Worm (Caenorhabditis elegans): Measurements from ENCODE around the gene mig-15.

mig-15 gene

ce11 chrX:10377663-10378062 lies 50.8 kb downstream of the mig-15 start:
- TF ChIP-seq sem-2 (GFP tag; optimal IDR thresholded peaks at IDR 0.05) (no peak), unc-120 (tag; optimal IDR thresholded peaks at IDR 0.05; ENCODE audit: poor library complexity, severe bottlenecking) (peak; percentile 82), sptf-1 (tag; optimal IDR thresholded peaks at IDR 0.05) (peak; percentile 77), ztf-11 (tag; optimal IDR thresholded peaks at IDR 0.05) (peak; percentile 27), mep-1 (tag; optimal IDR thresholded peaks at IDR 0.05) (peak; percentile 76), lin-13 (tag; optimal IDR thresholded peaks at IDR 0.05) (no peak), M03D4.4 (tag; optimal IDR thresholded peaks at IDR 0.05) (peak; percentile 27), elt-3 (tag; optimal IDR thresholded peaks at IDR 0.05) (no peak), unc-62 (GFP tag; optimal IDR thresholded peaks at IDR 0.05) (peak; percentile 78), lsy-2 (tag; optimal IDR thresholded peaks at IDR 0.05) (peak; percentile 54), tbx-8 (GFP tag; optimal IDR thresholded peaks at IDR 0.05) (no peak), pha-4 (tag; optimal IDR thresholded peaks at IDR 0.05) (peak; percentile 39), nhr-237 (tag; optimal IDR thresholded peaks at IDR 0.05) (peak; percentile 91), drap-1 (GFP tag; optimal IDR thresholded peaks at IDR 0.05) (peak; percentile 45), elt-1 (tag; optimal IDR thresholded peaks at IDR 0.05; ENCODE audit: borderline replicate concordance, insufficient read depth) (no peak), hlh-1 (tag; optimal IDR thresholded peaks at IDR 0.05) (peak; percentile 39), ces-1 (GFP tag; optimal IDR thresholded peaks at IDR 0.05) (peak; percentile 79)

ce11 chrX:10376989-10377388 lies 51.5 kb downstream of the mig-15 start:
- no peak for TF ChIP-seq ces-1 (GFP tag; optimal IDR thresholded peaks at IDR 0.05)
- TF ChIP-seq elt-1 (tag; optimal IDR thresholded peaks at IDR 0.05; ENCODE audit: borderline replicate concordance, insufficient read depth): no peak
- no peak for TF ChIP-seq cnd-1 (tag; optimal IDR thresholded peaks at IDR 0.05)
- no peak for TF ChIP-seq lin-13 (tag; optimal IDR thresholded peaks at IDR 0.05)
- no peak for TF ChIP-seq ceh-39 (tag; optimal IDR thresholded peaks at IDR 0.05)
- TF ChIP-seq pha-4 (tag; optimal IDR thresholded peaks at IDR 0.05): no peak
- no peak for TF ChIP-seq unc-120 (tag; optimal IDR thresholded peaks at IDR 0.05; ENCODE audit: poor library complexity, severe bottlenecking)
- TF ChIP-seq mls-2 (tag; optimal IDR thresholded peaks at IDR 0.05): no peak
- TF ChIP-seq sem-2 (GFP tag; optimal IDR thresholded peaks at IDR 0.05): no peak
- TF ChIP-seq ceh-43 (GFP tag; optimal IDR thresholded peaks at IDR 0.05): no peak
- no peak for TF ChIP-seq nhr-237 (tag; optimal IDR thresholded peaks at IDR 0.05)
- TF ChIP-seq blmp-1 (tag; optimal IDR thresholded peaks at IDR 0.05): no peak
- no peak for TF ChIP-seq hlh-1 (tag; optimal IDR thresholded peaks at IDR 0.05)
- TF ChIP-seq mab-5 (tag; optimal IDR thresholded peaks at IDR 0.05): no peak

- TF ChIP-seq sem-2 (GFP tag; optimal IDR thresholded peaks at IDR 0.05): no peak
Measured at ce11 chrX:10373581-10373980, 54.9 kb downstream of the mig-15 start.

- TF ChIP-seq unc-120 (tag; optimal IDR thresholded peaks at IDR 0.05; ENCODE audit: poor library complexity, severe bottlenecking) (peak; percentile 81), lin-32 (GFP tag; optimal IDR thresholded peaks at IDR 0.05) (peak; percentile 82), ces-1 (GFP tag; optimal IDR thresholded peaks at IDR 0.05) (peak; percentile 50), elt-3 (tag; optimal IDR thresholded peaks at IDR 0.05) (no peak), hlh-1 (tag; optimal IDR thresholded peaks at IDR 0.05) (peak; percentile 50), nhr-2 (tag; optimal IDR thresholded peaks at IDR 0.05) (no peak), ham-2 (GFP tag; optimal IDR thresholded peaks at IDR 0.05) (peak; percentile 27), pha-4 (tag; optimal IDR thresholded peaks at IDR 0.05) (peak; percentile 39), M03D4.4 (tag; optimal IDR thresholded peaks at IDR 0.05) (peak; percentile 36), mep-1 (tag; optimal IDR thresholded peaks at IDR 0.05) (peak; percentile 51), cnd-1 (tag; optimal IDR thresholded peaks at IDR 0.05) (peak; percentile 88)
Measured at ce11 chrX:10372556-10372955, 55.9 kb downstream of the mig-15 start, which contains the start of gene Y49A10A.2. Y49A10A.2 (minus strand) TSS chrX:10372664.
